Fruit fly (Drosophila melanogaster): ENCODE data around the gene CG44014.

The CG44014 gene

DNA sequence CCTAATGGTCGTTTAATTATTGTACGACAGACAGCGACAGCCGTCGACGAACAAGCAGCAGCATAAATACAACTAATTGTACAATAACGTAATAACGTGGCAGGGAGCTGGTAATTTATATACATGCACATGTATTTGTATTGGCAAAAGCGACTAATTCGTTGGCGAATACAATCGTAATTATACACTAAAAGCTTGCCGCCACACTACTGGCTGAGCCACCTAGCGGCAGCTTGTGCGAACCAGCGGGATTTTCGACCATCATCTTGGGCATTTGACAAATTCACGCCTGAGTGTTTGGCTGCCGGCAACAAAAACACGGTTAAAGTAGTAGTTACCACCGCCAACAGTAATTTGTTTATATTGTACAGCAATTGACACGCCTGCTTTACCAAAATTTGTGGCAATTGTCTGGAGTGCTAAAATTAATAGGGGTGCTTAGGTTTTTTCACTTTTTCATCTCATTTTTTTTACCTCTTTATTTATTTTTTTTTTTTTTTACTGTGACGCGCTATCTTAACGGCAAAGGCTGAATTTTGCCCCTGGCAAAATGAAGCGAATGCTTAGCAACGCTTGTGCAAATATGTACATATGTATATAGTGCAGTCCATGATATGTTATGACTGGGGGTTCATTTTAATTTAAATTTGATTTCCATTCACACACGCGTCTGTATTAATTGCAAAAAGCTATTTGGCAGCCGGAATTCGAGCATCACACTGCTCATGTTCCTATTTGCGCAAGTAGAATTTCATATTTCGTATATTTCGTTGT, 40.5 kb downstream of the CG44014 start:
- TF ChIP-seq topi (GFP tag; optimal IDR thresholded peaks at IDR 0.05) = no peak
- TF ChIP-seq achi (GFP tag; optimal IDR thresholded peaks at IDR 0.05) = no peak
- TF ChIP-seq CG15336 (GFP tag; IDR thresholded peaks at IDR 0.05) = no peak
- TF ChIP-seq CG1621 (tag; optimal IDR thresholded peaks at IDR 0.05) = no peak
- no peak for TF ChIP-seq eg (GFP tag; IDR thresholded peaks at IDR 0.05)
- peak; percentile 13 for TF ChIP-seq Eip78C (GFP tag)
- TF ChIP-seq fkh (GFP tag; optimal IDR thresholded peaks at IDR 0.05) = peak; percentile 3
- TF ChIP-seq Sox15 (GFP tag; optimal IDR thresholded peaks at IDR 0.05) = no peak

DNA sequence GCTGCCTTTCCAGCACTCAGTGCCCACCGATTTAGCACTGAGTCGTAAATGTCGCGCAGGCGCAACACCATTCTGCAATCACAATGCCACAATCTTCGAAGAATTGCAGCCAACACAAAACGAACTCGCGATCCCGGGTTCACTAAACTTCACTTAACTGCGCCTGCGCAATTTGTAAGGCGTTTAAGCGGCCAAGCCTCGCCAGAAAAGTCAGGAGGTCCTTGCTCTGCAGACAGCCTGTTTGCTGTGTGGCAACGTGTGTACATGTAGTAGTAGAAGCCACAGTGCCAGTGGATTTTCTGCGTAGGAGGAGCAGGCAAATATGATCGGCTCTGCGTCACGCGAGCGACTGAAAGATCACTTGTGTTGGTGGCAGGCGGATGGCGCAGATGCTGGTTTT, 45.5 kb downstream of the CG44014 start:
- TF ChIP-seq lz (GFP tag; optimal IDR thresholded peaks at IDR 0.05) = no peak
- TF ChIP-seq CG15336 (GFP tag; IDR thresholded peaks at IDR 0.05) = no peak
- TF ChIP-seq eg (GFP tag; IDR thresholded peaks at IDR 0.05) = 0 out of 3 replicates have a peak, but pooled peaks have one; percentile 11
- no peak for TF ChIP-seq Smox (GFP tag; optimal IDR thresholded peaks at IDR 0.05)
- TF ChIP-seq dac (GFP tag; optimal IDR thresholded peaks at IDR 0.05) = no peak
- no peak for TF ChIP-seq CG11902 (GFP tag; optimal IDR thresholded peaks at IDR 0.05)
- no peak for TF ChIP-seq CG8632 (GFP tag; optimal IDR thresholded peaks at IDR 0.05)
- peak; percentile 75 for TF ChIP-seq svp (GFP tag)
- TF ChIP-seq CG8119 (GFP tag; IDR thresholded peaks at IDR 0.05) = no peak
- TF ChIP-seq CG6854 (GFP tag; optimal IDR thresholded peaks at IDR 0.05) = peak; percentile 42

DNA sequence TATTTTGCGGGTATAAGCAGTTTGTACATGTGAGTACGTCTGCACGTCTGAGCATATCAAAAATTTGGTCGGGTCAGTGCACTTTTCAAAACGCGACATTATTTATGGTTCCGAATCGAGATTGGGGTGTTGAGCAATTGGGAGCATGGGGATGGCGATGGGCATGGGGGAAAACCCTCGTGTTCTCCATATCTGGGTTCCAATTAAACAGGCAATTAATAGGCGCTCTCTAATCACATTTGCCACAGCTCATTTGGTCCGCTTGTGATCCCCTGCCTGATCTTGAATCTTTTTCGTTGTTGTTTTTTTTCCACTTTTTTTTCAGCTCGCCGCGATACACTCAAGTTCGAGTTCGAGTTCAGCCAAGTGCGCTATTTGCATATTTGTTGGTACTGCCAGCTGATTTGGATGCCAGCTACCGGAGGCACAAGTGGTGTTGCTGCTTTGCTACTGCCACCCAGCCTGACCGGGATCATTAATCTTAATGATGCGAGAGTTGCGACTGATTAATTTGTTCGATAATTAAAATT, 50.4 kb downstream of the CG44014 start:
- peak; percentile 5 for TF ChIP-seq Eip78C (GFP tag)
- peak; percentile 100 for TF ChIP-seq svp (GFP tag)
- no peak for TF ChIP-seq CG4318 (GFP tag; optimal IDR thresholded peaks at IDR 0.05)

Measured in whole organism, prepupa.